Worm (Caenorhabditis elegans) whole organism, L1 larva: ENCODE results near the gene glb-9.
A peak's percentile ranks its signal among the peaks of the same experiment; 100 is the strongest.

ENCODE experiments used
- C04F5.9 ChIP-seq: sonication (generic microtip); optimal IDR thresholded peaks from 2 replicates; lab custom pipeline; 2016; ENCODE audit warnings: missing genetic modification characterization, missing compliant biosample characterization
- ama-1 ChIP-seq: fragments of 150-350 bp; optimal IDR thresholded peaks from 2 replicates; lab custom pipeline; 2014
- blmp-1 ChIP-seq: fragments of 150-350 bp; optimal IDR thresholded peaks from 2 replicates; lab custom pipeline; 2014; ENCODE audit warnings: missing biosample characterization, missing genetic modification characterization
- ceh-63 ChIP-seq: fragments of 200-800 bp; sonication (Bioruptor generic); optimal IDR thresholded peaks from 2 replicates; lab custom pipeline; 2018; ENCODE audit warnings: mild to moderate bottlenecking, missing genetic modification characterization, missing compliant biosample characterization
- ceh-8 ChIP-seq: fragments of 200-800 bp; sonication (Bioruptor generic); optimal IDR thresholded peaks from 2 replicates; lab custom pipeline; 2018; ENCODE audit warnings: mild to moderate bottlenecking, missing genetic modification characterization, moderate library complexity, missing compliant biosample characterization
- ces-1 ChIP-seq: fragments of 150-350 bp; optimal IDR thresholded peaks from 2 replicates; lab custom pipeline; 2014; ENCODE audit warnings: missing biosample characterization, missing genetic modification reagents, missing genetic modification characterization
- dsc-1 ChIP-seq: sonication (generic microtip); optimal IDR thresholded peaks from 2 replicates; lab custom pipeline; 2016; ENCODE audit warnings: mild to moderate bottlenecking, missing genetic modification characterization, missing compliant biosample characterization
- efl-1 ChIP-seq, 4 experiments: fragments of 150-350 bp; optimal IDR thresholded peaks in 3 of 4; peaks in 1 of 4; 1 replicate in 1 of 4; 2 replicates in 3 of 4; lab custom pipeline; 2014; ENCODE audit warnings: missing biosample characterization in 2 of 4, missing genetic modification characterization in 2 of 4, missing genetic modification reagents in 2 of 4
- efl-3 ChIP-seq: fragments of 200-800 bp; sonication (Bioruptor generic); optimal IDR thresholded peaks from 2 replicates; lab custom pipeline; 2018; ENCODE audit warnings: mild to moderate bottlenecking, missing genetic modification characterization, missing compliant biosample characterization
- egl-13 ChIP-seq: sonication (generic microtip); optimal IDR thresholded peaks from 2 replicates; lab custom pipeline; 2016; ENCODE audit warnings: missing genotype, missing genetic modification reagents, missing genetic modification characterization, missing compliant biosample characterization
- egl-27 ChIP-seq, 2 experiments: fragments of 150-350 bp in 1 of 2; sonication (generic microtip); optimal IDR thresholded peaks; 3 replicates each; lab custom pipeline; 2017 to 2018; ENCODE audit warnings: missing biosample characterization in 2 of 2, missing genetic modification characterization in 2 of 2, missing genetic modification reagents in 2 of 2
- elt-2 ChIP-seq: sonication (generic microtip); optimal IDR thresholded peaks from 2 replicates; lab custom pipeline; 2016; ENCODE audit warnings: missing genetic modification characterization, mild to moderate bottlenecking, inconsistent platforms, missing compliant biosample characterization, missing genetic modification reagents
- elt-3 ChIP-seq, 6 experiments: fragments of 150-350 bp in 1 of 6; sonication (generic microtip); optimal IDR thresholded peaks; 2 replicates each; lab custom pipeline; 2017 to 2018; ENCODE audit warnings: missing biosample characterization in 6 of 6, missing genetic modification characterization in 6 of 6, inconsistent platforms in 1 of 6
- fkh-8 ChIP-seq: sonication (generic microtip); optimal IDR thresholded peaks from 2 replicates; lab custom pipeline; 2016; ENCODE audit warnings: mild to moderate bottlenecking, missing genetic modification characterization, missing compliant biosample characterization
- grh-1 ChIP-seq: fragments of 200-800 bp; sonication (Bioruptor generic); IDR thresholded peaks from 2 replicates; pipeline ENCODE4 v1.3.6; 2022; ENCODE audit warnings: missing genetic modification reagents, missing genetic modification characterization, missing compliant biosample characterization
- hlh-17 ChIP-seq: fragments of 200-800 bp; sonication (Bioruptor generic); optimal IDR thresholded peaks from 2 replicates; lab custom pipeline; 2018; ENCODE audit warnings: missing genetic modification characterization, mild to moderate bottlenecking, missing compliant biosample characterization, moderate library complexity, borderline replicate concordance
- jun-1 ChIP-seq: fragments of 150-350 bp; optimal IDR thresholded peaks from 2 replicates; lab custom pipeline; 2014; ENCODE audit warnings: missing biosample characterization, missing genetic modification reagents, missing genetic modification characterization
- lin-13 ChIP-seq: fragments of 150-350 bp; optimal IDR thresholded peaks from 2 replicates; lab custom pipeline; 2014; ENCODE audit warnings: missing biosample characterization, missing genetic modification reagents, missing genetic modification characterization
- lin-14 ChIP-seq: fragments of 200-800 bp; sonication (Bioruptor generic); optimal IDR thresholded peaks from 2 replicates; lab custom pipeline; 2018; ENCODE audit warnings: mild to moderate bottlenecking, missing genetic modification characterization, moderate library complexity, missing compliant biosample characterization
- lin-35 ChIP-seq, 2 experiments: fragments of 150-350 bp; optimal IDR thresholded peaks; 2 replicates each; lab custom pipeline; 2014; ENCODE audit warnings: missing biosample characterization in 2 of 2, missing genetic modification characterization in 2 of 2, missing genetic modification reagents in 2 of 2
- lin-39 ChIP-seq: fragments of 150-350 bp; optimal IDR thresholded peaks from 2 replicates; lab custom pipeline; 2014; ENCODE audit warnings: missing biosample characterization, missing genetic modification reagents, missing genetic modification characterization
- lir-3 ChIP-seq: sonication (generic microtip); optimal IDR thresholded peaks from 2 replicates; lab custom pipeline; 2016; ENCODE audit warnings: mild to moderate bottlenecking, missing genetic modification characterization, moderate library complexity, missing compliant biosample characterization; ENCODE audit not compliant: poor library complexity
- lsy-2 ChIP-seq, 2 experiments: fragments of 150-350 bp; optimal IDR thresholded peaks; 2 replicates each; lab custom pipeline; 2014; ENCODE audit warnings: missing biosample characterization in 2 of 2, missing genetic modification characterization in 2 of 2
- mdl-1 ChIP-seq, 2 experiments: fragments of 150-350 bp; optimal IDR thresholded peaks; 2 replicates each; lab custom pipeline; 2014 to 2017; ENCODE audit warnings: missing biosample characterization in 2 of 2, missing genetic modification characterization in 2 of 2, inconsistent platforms in 1 of 2
- mef-2 ChIP-seq: fragments of 150-350 bp; optimal IDR thresholded peaks from 2 replicates; lab custom pipeline; 2014; ENCODE audit warnings: missing biosample characterization, missing genetic modification characterization
- nhr-20 ChIP-seq: sonication (generic microtip); optimal IDR thresholded peaks from 2 replicates; lab custom pipeline; 2016; ENCODE audit warnings: mild to moderate bottlenecking, missing genetic modification characterization, missing compliant biosample characterization
- nhr-28 ChIP-seq: fragments of 150-350 bp; optimal IDR thresholded peaks from 2 replicates; lab custom pipeline; 2014; ENCODE audit warnings: missing biosample characterization, missing genetic modification characterization
- nhr-71 ChIP-seq: sonication (generic microtip); optimal IDR thresholded peaks from 2 replicates; lab custom pipeline; 2016; ENCODE audit warnings: mild to moderate bottlenecking, missing genetic modification characterization, moderate library complexity, missing compliant biosample characterization
- nhr-77 ChIP-seq: fragments of 150-350 bp; optimal IDR thresholded peaks from 2 replicates; lab custom pipeline; 2014; ENCODE audit warnings: missing biosample characterization, missing genetic modification characterization
- nhr-85 ChIP-seq: sonication (generic microtip); peaks from one replicate; lab custom pipeline; 2016; ENCODE audit warnings: missing genetic modification characterization, inconsistent platforms, missing compliant biosample characterization
- pax-3 ChIP-seq: fragments of 200-800 bp; sonication (Bioruptor generic); optimal IDR thresholded peaks from 2 replicates; lab custom pipeline; 2018; ENCODE audit warnings: mild to moderate bottlenecking, missing genetic modification characterization, moderate library complexity, missing compliant biosample characterization
- pqm-1 ChIP-seq: sonication (generic microtip); optimal IDR thresholded peaks from 3 replicates; lab custom pipeline; 2017; ENCODE audit warnings: missing biosample characterization, missing genetic modification characterization
- swsn-7 ChIP-seq: sonication (generic microtip); optimal IDR thresholded peaks from 2 replicates; lab custom pipeline; 2016; ENCODE audit warnings: missing genetic modification characterization, missing compliant biosample characterization
- tbx-2 ChIP-seq: sonication (generic microtip); optimal IDR thresholded peaks from 2 replicates; lab custom pipeline; 2016; ENCODE audit warnings: missing genetic modification characterization, missing compliant biosample characterization
- unc-130 ChIP-seq: fragments of 150-350 bp; optimal IDR thresholded peaks from 2 replicates; lab custom pipeline; 2017; ENCODE audit warnings: missing biosample characterization, missing genetic modification characterization, inconsistent platforms
- unc-30 ChIP-seq: sonication (generic microtip); optimal IDR thresholded peaks from 2 replicates; lab custom pipeline; 2017; ENCODE audit warnings: missing biosample characterization, missing genetic modification characterization
- unc-62 ChIP-seq: fragments of 150-350 bp; optimal IDR thresholded peaks from 2 replicates; lab custom pipeline; 2014; ENCODE audit warnings: missing biosample characterization, missing genetic modification reagents, missing genetic modification characterization
- unc-98 ChIP-seq: fragments of 200-800 bp; sonication (Bioruptor generic); IDR thresholded peaks from 2 replicates; pipeline ENCODE4 v1.3.6; 2022; ENCODE audit warnings: missing genetic modification characterization, missing compliant biosample characterization
- vab-15 ChIP-seq: sonication (generic microtip); optimal IDR thresholded peaks from 2 replicates; lab custom pipeline; 2017; ENCODE audit warnings: missing genotype, mild to moderate bottlenecking, missing genetic modification characterization, missing compliant biosample characterization

glb-9 gene

DNA sequence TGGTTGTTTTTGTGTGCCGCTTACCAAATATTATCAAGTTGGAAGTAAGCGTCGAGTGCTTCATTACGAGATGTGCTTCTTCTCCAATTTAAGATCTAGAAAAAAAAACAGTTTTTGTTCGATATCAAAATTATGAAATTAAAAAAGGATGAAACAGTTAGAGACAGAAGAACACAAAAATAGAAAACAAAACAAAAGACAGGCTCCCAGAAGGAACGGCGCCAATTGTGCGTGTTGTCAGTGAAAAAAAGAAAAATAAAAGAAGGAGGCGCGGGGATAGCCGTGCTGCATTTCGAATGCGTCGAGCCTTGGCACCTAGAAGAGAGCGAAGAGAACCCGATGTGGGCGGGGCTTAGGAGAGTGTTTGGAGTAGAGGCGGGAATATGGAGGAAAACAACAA lies 53.6 kb downstream of the glb-9 start, which contains the start of gene sro-1:
TSS of gene sro-1 (minus strand) at position 101 of the 400 bp plus-strand sequence.
- TF ChIP-seq blmp-1 (tag; lab: Kevin White, UChicago) (no peak), unc-98 (GFP tag; lab: Robert Waterston, UW) (no peak), fkh-8 (no peak), C04F5.9 (no peak)

DNA sequence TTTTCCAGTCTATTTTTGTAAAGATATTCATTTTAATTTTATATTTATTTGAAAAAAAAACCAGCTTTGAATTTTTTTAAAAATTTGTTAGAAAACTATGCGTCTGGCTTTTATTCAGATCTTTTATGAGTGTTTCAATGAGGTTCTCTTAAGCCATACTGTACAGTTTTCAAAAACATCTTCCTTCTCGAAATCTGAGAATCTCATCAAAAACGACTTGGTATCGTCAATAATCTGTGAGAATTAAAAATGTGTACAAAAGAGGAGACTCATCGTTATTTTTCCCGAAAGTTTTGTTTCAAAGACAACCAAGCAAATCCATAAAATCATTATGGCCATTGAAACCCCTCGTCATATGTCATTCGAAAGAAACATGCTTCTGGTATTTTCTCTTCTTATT lies 59.9 kb downstream of the glb-9 start, which contains the start of gene D1022.2:
TSS of gene D1022.2 (plus strand) at position 301 of the 400 bp plus-strand sequence.
- TF ChIP-seq efl-1 (optimal IDR thresholded peaks at IDR 0.05; lab: Kevin White, UChicago) (no peak), efl-1 (GFP tag; optimal IDR thresholded peaks at IDR 0.05 in 1 of 2; lab: Kevin White, UChicago) (no peak), unc-130 (tag; lab: Kevin White, UChicago) (no peak), unc-30 (tag; lab: Kevin White, UChicago) (no peak), C04F5.9 (no peak), grh-1 (GFP tag; lab: Robert Waterston, UW) (no peak)

DNA sequence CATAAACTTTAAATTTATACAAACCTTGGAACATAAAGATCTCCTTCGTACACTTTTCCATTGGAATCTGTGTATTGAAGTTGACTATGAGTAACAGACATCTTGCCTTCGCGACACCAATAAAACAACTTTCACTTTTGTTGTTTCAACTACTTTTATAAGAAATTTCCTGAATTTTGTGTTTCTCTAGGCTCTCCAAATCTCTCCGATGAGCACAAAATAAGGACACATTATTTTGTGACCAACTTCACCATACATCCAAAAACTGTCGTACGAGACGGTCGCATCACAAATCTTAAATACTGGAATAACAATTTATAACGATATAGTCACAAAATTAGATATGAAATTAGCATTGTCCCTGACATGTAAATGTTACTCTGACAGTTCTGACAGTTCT lies 60.4 kb downstream of the glb-9 start, which contains the start of gene D1022.5:
TSS of gene D1022.5 (minus strand) at position 101 of the 400 bp plus-strand sequence.
- TF ChIP-seq nhr-85 (peak; percentile 0), mef-2 (tag; lab: Kevin White, UChicago) (no peak), nhr-71 (tag; lab: Kevin White, UChicago) (no peak)

DNA sequence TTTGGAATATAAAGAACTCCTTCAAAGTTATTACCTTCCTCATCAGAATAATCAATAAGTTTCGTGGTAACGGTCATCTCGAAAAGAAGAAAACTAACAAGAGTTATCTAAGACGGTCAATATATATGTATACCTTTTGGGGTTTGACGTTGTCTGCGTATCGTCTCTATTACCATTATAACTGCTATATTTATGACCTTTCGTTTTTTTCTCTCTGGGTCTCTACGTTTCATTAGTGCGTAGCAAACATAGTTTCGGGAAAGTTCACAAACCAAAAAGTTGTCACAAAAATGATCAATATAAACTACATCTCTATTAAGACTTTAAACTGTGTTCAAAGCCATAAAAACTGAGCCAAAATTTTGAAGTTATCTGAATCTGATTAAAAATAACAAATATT lies 61.9 kb downstream of the glb-9 start, which contains the start of gene D1022.4:
TSS of gene D1022.4 (minus strand) at position 83 of the 400 bp plus-strand sequence.
- no peak for TF ChIP-seq ceh-8 (GFP tag; lab: Kevin White, UChicago)
- TF ChIP-seq ama-1 (lab: Kevin White, UChicago), result no peak
- no peak for TF ChIP-seq egl-13 (tag; lab: Kevin White, UChicago)
- TF ChIP-seq unc-62, result no peak
- TF ChIP-seq pqm-1, result no peak
- no peak for TF ChIP-seq unc-98 (GFP tag; lab: Robert Waterston, UW)
- TF ChIP-seq lin-13 (GFP tag; lab: Kevin White, UChicago), result no peak
- no peak for TF ChIP-seq unc-30 (tag; lab: Kevin White, UChicago)
- no peak for TF ChIP-seq swsn-7 (tag; lab: Kevin White, UChicago)
- no peak for TF ChIP-seq vab-15
- no peak for TF ChIP-seq jun-1 (tag; lab: Kevin White, UChicago)
- TF ChIP-seq blmp-1 (tag; lab: Kevin White, UChicago), result peak; percentile 78
- no peak for TF ChIP-seq efl-1 (optimal IDR thresholded peaks at IDR 0.05; lab: Kevin White, UChicago)
- peak in 1 of 2 experiments; percentile 3 for TF ChIP-seq efl-1 (GFP tag; optimal IDR thresholded peaks at IDR 0.05 in 1 of 2; lab: Kevin White, UChicago)
- no peak for TF ChIP-seq nhr-28 (tag; lab: Kevin White, UChicago)
- TF ChIP-seq efl-3, result no peak
- no peak for TF ChIP-seq hlh-17
- TF ChIP-seq lsy-2 (tag; optimal IDR thresholded peaks at IDR 0.05; lab: Kevin White, UChicago), result peak in 1 of 2 experiments; percentile 20
- no peak for TF ChIP-seq nhr-77 (tag; lab: Kevin White, UChicago)
- TF ChIP-seq egl-27 (tag; optimal IDR thresholded peaks at IDR 0.05; lab: Kevin White, UChicago), result no peak
- TF ChIP-seq lin-14, result peak; percentile 47
- no peak for TF ChIP-seq elt-2 (tag; lab: Kevin White, UChicago)
- no peak for TF ChIP-seq lin-39 (tag; lab: Kevin White, UChicago)
- peak; percentile 33 for TF ChIP-seq nhr-20
- TF ChIP-seq nhr-85, result peak; percentile 60
- TF ChIP-seq tbx-2, result no peak
- TF ChIP-seq dsc-1 (tag; lab: Kevin White, UChicago), result no peak
- TF ChIP-seq mdl-1 (tag; optimal IDR thresholded peaks at IDR 0.05; lab: Kevin White, UChicago), result no peak
- no peak for TF ChIP-seq nhr-71 (tag; lab: Kevin White, UChicago)
- TF ChIP-seq lir-3 (tag; lab: Kevin White, UChicago), result no peak
- no peak for TF ChIP-seq ceh-63 (GFP tag; lab: Kevin White, UChicago)
- no peak for TF ChIP-seq pax-3
- no peak for TF ChIP-seq ces-1 (GFP tag; lab: Kevin White, UChicago)
- peak in 1 of 2 experiments; percentile 49 for TF ChIP-seq lin-35 (GFP tag; optimal IDR thresholded peaks at IDR 0.05; lab: Kevin White, UChicago)
- peak in 2 of 6 experiments; percentile 10 to 13 for TF ChIP-seq elt-3 (tag; optimal IDR thresholded peaks at IDR 0.05; lab: Kevin White, UChicago)
- TF ChIP-seq, all 84 proteins: peak for 8
